Fruit fly (Drosophila melanogaster) whole organism, embryonic: Measurements from ENCODE around the gene CG42727.

Source experiments
- Abd-B ChIP-seq: fragments of 200-800 bp; sonication (Bioruptor generic); optimal IDR thresholded peaks from 2 replicates; lab custom pipeline; 2018; ENCODE audit warnings: missing biosample characterization, mild to moderate bottlenecking, missing genetic modification characterization, moderate library complexity
- Awh ChIP-seq: fragments of 200-800 bp; sonication (Bioruptor generic); IDR thresholded peaks from 2 replicates; pipeline ENCODE4, ENCODE4 v1.3.6; 2022; ENCODE audit warnings: missing biosample characterization, missing genetic modification characterization
- C15 ChIP-seq: fragments of 200-800 bp; sonication (Bioruptor generic); IDR thresholded peaks from 3 replicates; pipeline ENCODE4 v1.3.6; 2022; ENCODE audit warnings: missing biosample characterization, missing genetic modification characterization
- CG11093 ChIP-seq: fragments of 200-800 bp; sonication (Bioruptor generic); IDR thresholded peaks from 3 replicates; pipeline ENCODE4 v1.3.6; 2022; ENCODE audit warnings: missing biosample characterization, missing genetic modification characterization
- CG11504 ChIP-seq: fragments of 200-800 bp; sonication (Bioruptor generic); optimal IDR thresholded peaks from 3 replicates; lab custom pipeline; 2019; ENCODE audit warnings: missing biosample characterization, mild to moderate bottlenecking, missing genetic modification characterization, moderate library complexity
- CG11695 ChIP-seq: fragments of 200-800 bp; sonication (Bioruptor generic); IDR thresholded peaks from 3 replicates; pipeline ENCODE4 v1.3.6; 2022; ENCODE audit warnings: missing biosample characterization, missing genetic modification characterization
- CG12236 ChIP-seq: fragments of 200-800 bp; sonication (Bioruptor generic); optimal IDR thresholded peaks from 2 replicates; lab custom pipeline; 2016; ENCODE audit warnings: missing biosample characterization, missing genetic modification characterization
- CG12659 ChIP-seq: fragments of 200-800 bp; sonication (Bioruptor generic); optimal IDR thresholded peaks from 3 replicates; lab custom pipeline; 2017; ENCODE audit warnings: mild to moderate bottlenecking, missing biosample characterization, missing genetic modification reagents, missing genetic modification characterization
- CG14014 ChIP-seq: fragments of 200-800 bp; sonication (Bioruptor generic); IDR thresholded peaks from 2 replicates; pipeline ENCODE4 v1.3.6; 2022; ENCODE audit warnings: missing biosample characterization, missing genetic modification characterization
- CG14710 ChIP-seq: fragments of 200-800 bp; sonication (Bioruptor generic); optimal IDR thresholded peaks from 3 replicates; lab custom pipeline; 2019; ENCODE audit warnings: missing biosample characterization, mild to moderate bottlenecking, missing genetic modification characterization, moderate library complexity
- CG2889 ChIP-seq: fragments of 200-800 bp; sonication (Bioruptor generic); IDR thresholded peaks from 3 replicates; pipeline ENCODE4 v1.3.6; 2022; ENCODE audit warnings: missing biosample characterization, missing genetic modification characterization
- CG30403 ChIP-seq: fragments of 200-800 bp; sonication (Bioruptor generic); optimal IDR thresholded peaks from 3 replicates; lab custom pipeline; 2016; ENCODE audit warnings: missing biosample characterization, missing genetic modification characterization
- CG31388 ChIP-seq: fragments of 200-800 bp; sonication (Bioruptor generic); optimal IDR thresholded peaks from 2 replicates; lab custom pipeline; 2016; ENCODE audit warnings: missing biosample characterization, missing genetic modification characterization
- CG32772 ChIP-seq: fragments of 200-800 bp; sonication (Bioruptor generic); IDR thresholded peaks from 2 replicates; pipeline ENCODE4 v1.3.6; 2022; ENCODE audit warnings: missing biosample characterization, missing genetic modification characterization
- CG42726 ChIP-seq: fragments of 200-800 bp; sonication (Bioruptor generic); IDR thresholded peaks from 2 replicates; pipeline ENCODE4 v1.3.6; 2022; ENCODE audit warnings: missing biosample characterization, missing genetic modification characterization; ENCODE audit not compliant: partially characterized antibody
- CG4404 ChIP-seq: fragments of 200-800 bp; sonication (Bioruptor generic); IDR thresholded peaks from 2 replicates; pipeline ENCODE4 v1.3.6; 2022; ENCODE audit warnings: missing biosample characterization, missing genetic modification characterization
- CG4424 ChIP-seq: fragments of 200-800 bp; sonication (Bioruptor generic); optimal IDR thresholded peaks from 3 replicates; lab custom pipeline; 2016; ENCODE audit warnings: missing biosample characterization, missing genetic modification characterization
- CG4617 ChIP-seq: fragments of 200-800 bp; sonication (Bioruptor generic); optimal IDR thresholded peaks from 3 replicates; lab custom pipeline; 2016; ENCODE audit warnings: missing biosample characterization, missing genetic modification characterization, borderline replicate concordance
- CG8290 ChIP-seq, 3 experiments: fragments of 200-800 bp; sonication (Bioruptor generic); optimal IDR thresholded peaks; 2 replicates each; lab custom pipeline; 2016 to 2019; ENCODE audit warnings: missing biosample characterization in 3 of 3, missing genetic modification characterization in 3 of 3, mild to moderate bottlenecking in 2 of 3, moderate library complexity in 1 of 3
- CG9727 ChIP-seq: fragments of 200-800 bp; sonication (Bioruptor generic); optimal IDR thresholded peaks from 3 replicates; lab custom pipeline; 2017; ENCODE audit warnings: missing biosample characterization, mild to moderate bottlenecking, missing genetic modification characterization
- CG9797 ChIP-seq: fragments of 200-800 bp; sonication (Bioruptor generic); optimal IDR thresholded peaks from 3 replicates; lab custom pipeline; 2018; ENCODE audit warnings: missing biosample characterization, mild to moderate bottlenecking, missing genetic modification characterization
- D ChIP-seq, 2 experiments: fragments of 200-800 bp in 1 of 2; fragments of >200 bp in 1 of 2; sonication (Bioruptor generic) in 1 of 2; optimal IDR thresholded peaks; 2 replicates in 1 of 2; 3 replicates in 1 of 2; lab custom pipeline; 2017; ENCODE audit warnings: mild to moderate bottlenecking in 1 of 2, missing biosample characterization in 1 of 2, missing genetic modification characterization in 1 of 2, missing genetic modification reagents in 1 of 2
- Dek ChIP-seq: fragments of 200-800 bp; sonication (Bioruptor generic); optimal IDR thresholded peaks from 3 replicates; lab custom pipeline; 2019; ENCODE audit warnings: missing biosample characterization, mild to moderate bottlenecking, missing genetic modification characterization, moderate library complexity
- Dip3 ChIP-seq: fragments of 200-800 bp; sonication (Bioruptor generic); optimal IDR thresholded peaks from 3 replicates; lab custom pipeline; 2016; ENCODE audit warnings: missing biosample characterization, missing genetic modification characterization
- HmgD ChIP-seq: fragments of 200-800 bp; sonication (Bioruptor generic); optimal IDR thresholded peaks from 3 replicates; lab custom pipeline; 2016; ENCODE audit warnings: missing biosample characterization, missing genetic modification characterization
- MBD-R2 ChIP-seq: fragments of 200-800 bp; sonication (Bioruptor generic); IDR thresholded peaks from 2 replicates; pipeline ENCODE4 v1.3.6; 2022; ENCODE audit warnings: missing biosample characterization, missing genetic modification characterization
- MTF-1 ChIP-seq: fragments of 200-800 bp; sonication (Bioruptor generic); optimal IDR thresholded peaks from 2 replicates; lab custom pipeline; 2018; ENCODE audit warnings: missing biosample characterization, mild to moderate bottlenecking, missing genetic modification characterization, borderline replicate concordance
- NC2α ChIP-seq: fragments of 200-800 bp; sonication (Bioruptor generic); optimal IDR thresholded peaks from 2 replicates; lab custom pipeline; 2016; ENCODE audit warnings: missing biosample characterization, missing genetic modification characterization
- NC2β ChIP-seq: fragments of 200-800 bp; sonication (Bioruptor generic); optimal IDR thresholded peaks from 2 replicates; lab custom pipeline; 2016; ENCODE audit warnings: missing biosample characterization, missing genetic modification characterization
- NfI ChIP-seq: fragments of 200-800 bp; sonication (Bioruptor generic); optimal IDR thresholded peaks from 3 replicates; lab custom pipeline; 2018; ENCODE audit warnings: missing biosample characterization, mild to moderate bottlenecking, missing genetic modification characterization, moderate library complexity
- cato ChIP-seq: fragments of 200-800 bp; sonication (Bioruptor generic); optimal IDR thresholded peaks from 2 replicates; lab custom pipeline; 2016; ENCODE audit warnings: missing biosample characterization, missing genetic modification characterization, borderline replicate concordance
- cg ChIP-seq: fragments of 200-800 bp; sonication (Bioruptor generic); optimal IDR thresholded peaks from 3 replicates; lab custom pipeline; 2019; ENCODE audit warnings: missing biosample characterization, mild to moderate bottlenecking, missing genetic modification characterization, moderate library complexity
- ewg ChIP-seq: fragments of 200-800 bp; sonication (Bioruptor generic); optimal IDR thresholded peaks from 3 replicates; lab custom pipeline; 2017; ENCODE audit warnings: mild to moderate bottlenecking, missing biosample characterization, missing genetic modification reagents, missing genetic modification characterization
- grau ChIP-seq: fragments of 200-800 bp; optimal IDR thresholded peaks from 3 replicates; lab custom pipeline; 2019; ENCODE audit warnings: missing biosample characterization, mild to moderate bottlenecking, missing genetic modification characterization, moderate library complexity
- gt ChIP-seq: fragments of 200-800 bp; sonication (Bioruptor generic); IDR thresholded peaks from 2 replicates; pipeline ENCODE4 v1.3.6; 2022; ENCODE audit warnings: missing biosample characterization, missing genetic modification characterization
- jigr1 ChIP-seq: fragments of 200-800 bp; sonication (Bioruptor generic); IDR thresholded peaks from 3 replicates; pipeline ENCODE4 v1.3.6; 2022; ENCODE audit warnings: missing biosample characterization, missing genetic modification characterization
- kah ChIP-seq: fragments of 200-800 bp; sonication (Bioruptor generic); optimal IDR thresholded peaks from 2 replicates; lab custom pipeline; 2018; ENCODE audit warnings: missing biosample characterization, mild to moderate bottlenecking, missing genetic modification characterization
- kay ChIP-seq: fragments of 200-800 bp; sonication (Bioruptor generic); optimal IDR thresholded peaks from 2 replicates; lab custom pipeline; 2016; ENCODE audit warnings: missing biosample characterization, missing genetic modification characterization
- klu ChIP-seq: fragments of 200-800 bp; sonication (Bioruptor generic); IDR thresholded peaks from 2 replicates; pipeline ENCODE4 v1.3.6; 2022; ENCODE audit warnings: missing biosample characterization, missing genetic modification characterization
- lab ChIP-seq: fragments of 200-800 bp; sonication (Bioruptor generic); optimal IDR thresholded peaks from 3 replicates; lab custom pipeline; 2017; ENCODE audit warnings: missing biosample characterization, missing genetic modification characterization, mild to moderate bottlenecking, moderate library complexity, missing genetic modification reagents
- nom ChIP-seq: fragments of 200-800 bp; sonication (Bioruptor generic); optimal IDR thresholded peaks from 2 replicates; lab custom pipeline; 2017; ENCODE audit warnings: missing biosample characterization, missing genetic modification characterization, mild to moderate bottlenecking, moderate library complexity, missing genetic modification reagents
- org-1 ChIP-seq: fragments of 200-800 bp; sonication (Bioruptor generic); optimal IDR thresholded peaks from 2 replicates; lab custom pipeline; 2017; ENCODE audit warnings: missing biosample characterization, missing genetic modification characterization
- rib ChIP-seq: fragments of 200-800 bp; sonication (Bioruptor generic); IDR thresholded peaks from 2 replicates; pipeline ENCODE4 v1.3.6; 2022; ENCODE audit warnings: missing biosample characterization, missing genetic modification characterization
- ro ChIP-seq: fragments of 200-800 bp; sonication (Bioruptor generic); IDR thresholded peaks from 2 replicates; pipeline ENCODE4 v1.3.6; 2022; ENCODE audit warnings: missing biosample characterization, missing genetic modification characterization
- sc ChIP-seq, 3 experiments: fragments of >200 bp in 2 of 3; fragments of 200-800 bp in 1 of 3; sonication (Bioruptor generic) in 1 of 3; optimal IDR thresholded peaks; 2 replicates in 2 of 3; 3 replicates in 1 of 3; lab custom pipeline; 2017; ENCODE audit warnings: mild to moderate bottlenecking in 1 of 3, missing biosample characterization in 1 of 3, missing genetic modification characterization in 1 of 3, missing genetic modification reagents in 1 of 3
- schlank ChIP-seq: fragments of 200-800 bp; sonication (Bioruptor generic); optimal IDR thresholded peaks from 2 replicates; lab custom pipeline; 2018; ENCODE audit warnings: missing biosample characterization, mild to moderate bottlenecking, missing genetic modification characterization
- sd ChIP-seq: fragments of 200-800 bp; sonication (Bioruptor generic); optimal IDR thresholded peaks from 3 replicates; lab custom pipeline; 2018; ENCODE audit warnings: missing biosample characterization, mild to moderate bottlenecking, missing genetic modification characterization, moderate library complexity
- sr ChIP-seq: fragments of 200-800 bp; sonication (Bioruptor generic); IDR thresholded peaks from 3 replicates; pipeline ENCODE4 v1.3.6; 2022; ENCODE audit warnings: missing biosample characterization, missing genetic modification characterization
- tio ChIP-seq: fragments of 200-800 bp; sonication (Bioruptor generic); optimal IDR thresholded peaks from 2 replicates; lab custom pipeline; 2017; ENCODE audit warnings: missing biosample characterization, missing genetic modification characterization, inconsistent platforms
- ttk ChIP-seq: fragments of 200-800 bp; sonication (Bioruptor generic); IDR thresholded peaks from 2 replicates; pipeline ENCODE4 v2.1.2; 2022; ENCODE audit warnings: missing biosample characterization, missing genetic modification characterization

CG42727 gene

dm6 chr3R:15332994-15333393 lies 14.9 kb upstream of the CG42727 start, which contains the start of the genes Fkbp39 and Cyfip (continued):
- TF ChIP-seq jigr1 (GFP tag; lab: Robert Waterston, UW) (no peak), CG14014 (GFP tag; lab: Robert Waterston, UW) (peak; percentile 51; the same call in 1 of the 2 replicates), HmgD (GFP tag; lab: Kevin White, UChicago) (peak; percentile 87), kay (no peak), kah (GFP tag; lab: Kevin White, UChicago) (peak; percentile 35), MBD-R2 (GFP tag; lab: Robert Waterston, UW) (peak; percentile 98), CG4404 (GFP tag; lab: Robert Waterston, UW) (no peak), gt (no peak), CG9797 (GFP tag; lab: Kevin White, UChicago) (peak; percentile 87), CG12236 (GFP tag; lab: Kevin White, UChicago) (no peak), cg (GFP tag; lab: Kevin White, UChicago) (peak; percentile 47), D (optimal IDR thresholded peaks at IDR 0.05; lab: Kevin White, UChicago) (peak; percentile 57), D (GFP tag; optimal IDR thresholded peaks at IDR 0.05; lab: Kevin White, UChicago) (no peak), Awh (no peak), sc (optimal IDR thresholded peaks at IDR 0.05; lab: Kevin White, UChicago) (no peak), sc (GFP tag; optimal IDR thresholded peaks at IDR 0.05; lab: Kevin White, UChicago) (no peak), CG42726 (peak; percentile 80), NC2α (no peak), CG2889 (GFP tag; lab: Robert Waterston, UW) (no peak), org-1 (GFP tag; lab: Kevin White, UChicago) (no peak), Dip3 (GFP tag; lab: Kevin White, UChicago) (peak; percentile 21), C15 (GFP tag; lab: Robert Waterston, UW) (no peak), ewg (peak; percentile 96), CG4617 (peak; percentile 98), NfI (GFP tag; lab: Kevin White, UChicago) (peak; percentile 34), schlank (tag; lab: Kevin White, UChicago) (no peak), klu (GFP tag; lab: Robert Waterston, UW) (no peak), Dek (tag; lab: Kevin White, UChicago) (peak; percentile 30), CG14710 (tag; lab: Kevin White, UChicago) (peak; percentile 75), CG30403 (peak; percentile 33), NC2β (GFP tag; lab: Kevin White, UChicago) (peak; percentile 80), CG8290 (GFP tag; optimal IDR thresholded peaks at IDR 0.05; lab: Kevin White, UChicago) (no peak), CG8290 (tag; optimal IDR thresholded peaks at IDR 0.05; lab: Kevin White, UChicago) (no peak), CG9727 (peak; percentile 2), CG32772 (GFP tag; lab: Robert Waterston, UW) (peak; percentile 78), CG11695 (GFP tag; lab: Robert Waterston, UW) (no peak), ro (GFP tag; lab: Robert Waterston, UW) (no peak), lab (GFP tag; lab: Kevin White, UChicago) (no peak), sr (GFP tag; lab: Robert Waterston, UW) (no peak), tio (GFP tag; lab: Kevin White, UChicago) (no peak), Abd-B (GFP tag; lab: Kevin White, UChicago) (peak; percentile 48), CG31388 (GFP tag; lab: Kevin White, UChicago) (no peak), rib (GFP tag; lab: Robert Waterston, UW) (peak; percentile 70; the same call in 1 of the 2 replicates), ttk (GFP tag; lab: Robert Waterston, UW) (no peak), CG12659 (GFP tag; lab: Kevin White, UChicago) (peak; percentile 91), nom (no peak), MTF-1 (GFP tag; lab: Kevin White, UChicago) (no peak), cato (GFP tag; lab: Kevin White, UChicago) (no peak), CG4424 (GFP tag; lab: Kevin White, UChicago) (no peak), CG11093 (no peak), sd (tag; lab: Kevin White, UChicago) (no peak), CG11504 (no peak), grau (peak; percentile 48)
